Worm (Caenorhabditis elegans) whole organism, young adult: Measurements from ENCODE around the gene str-208.

ENCODE experiments used
- F23B12.7 ChIP-seq: sonication (generic microtip); optimal IDR thresholded peaks from 2 replicates; lab custom pipeline; 2017; ENCODE audit warnings: missing genetic modification characterization, mild to moderate bottlenecking, missing compliant biosample characterization, antibody characterized with exemption, moderate library complexity; ENCODE audit not compliant: insufficient read depth
- F37B4.10 ChIP-seq: fragments of 200-800 bp; sonication (Bioruptor generic); IDR thresholded peaks from 2 replicates; pipeline ENCODE4 v1.3.6; 2022; ENCODE audit warnings: missing genetic modification characterization, missing compliant biosample characterization
- F39B2.1 ChIP-seq: fragments of 200-800 bp; sonication (Bioruptor generic); IDR thresholded peaks from 2 replicates; pipeline ENCODE4 v1.3.6; 2022; ENCODE audit warnings: missing genetic modification reagents, missing genetic modification characterization, missing compliant biosample characterization
- F52B5.7 ChIP-seq: sonication (generic microtip); optimal IDR thresholded peaks from 2 replicates; lab custom pipeline; 2016; ENCODE audit warnings: mild to moderate bottlenecking, missing genetic modification characterization, missing compliant biosample characterization
- F57C9.4 ChIP-seq: sonication (generic microtip); optimal IDR thresholded peaks from 2 replicates; lab custom pipeline; 2017; ENCODE audit warnings: mild to moderate bottlenecking, missing genetic modification characterization, missing compliant biosample characterization
- T07F8.4 ChIP-seq: sonication (generic microtip); optimal IDR thresholded peaks from 2 replicates; lab custom pipeline; 2016; ENCODE audit warnings: mild to moderate bottlenecking, missing genetic modification characterization, moderate library complexity, missing compliant biosample characterization
- Y53G8AR.9 ChIP-seq: fragments of 200-800 bp; sonication (Bioruptor generic); conservative IDR thresholded peaks from 2 replicates; pipeline ENCODE4 v1.3.6; 2022; ENCODE audit warnings: missing genetic modification reagents, missing genetic modification characterization, missing compliant biosample characterization
- ama-1 ChIP-seq, 3 experiments: fragments of 150-350 bp in 1 of 3; sonication (generic microtip) in 2 of 3; optimal IDR thresholded peaks; 2 replicates each; lab custom pipeline; 2014 to 2018; ENCODE audit warnings: missing biosample characterization in 2 of 3, missing genetic modification characterization in 2 of 3, missing genetic modification reagents in 2 of 3
- attf-6 ChIP-seq: fragments of 200-800 bp; sonication (Bioruptor generic); IDR thresholded peaks from 2 replicates; pipeline ENCODE4 v1.3.6; 2022; ENCODE audit warnings: missing genetic modification reagents, missing genetic modification characterization, missing compliant biosample characterization
- ccch-3 ChIP-seq: fragments of 200-800 bp; sonication (Bioruptor generic); optimal IDR thresholded peaks from 2 replicates; lab custom pipeline; 2018; ENCODE audit warnings: mild to moderate bottlenecking, missing genetic modification characterization, missing compliant biosample characterization
- ceh-27 ChIP-seq: fragments of 200-800 bp; sonication (Bioruptor generic); optimal IDR thresholded peaks from 2 replicates; lab custom pipeline; 2018; ENCODE audit warnings: mild to moderate bottlenecking, missing genetic modification characterization, moderate library complexity, missing compliant biosample characterization
- ceh-40 ChIP-seq: fragments of 200-800 bp; sonication (Bioruptor generic); IDR thresholded peaks from 2 replicates; pipeline ENCODE4 v1.3.6; 2022; ENCODE audit warnings: missing genetic modification characterization, missing compliant biosample characterization
- ceh-79 ChIP-seq: sonication (generic microtip); optimal IDR thresholded peaks from 2 replicates; lab custom pipeline; 2017; ENCODE audit warnings: mild to moderate bottlenecking, missing genetic modification characterization, missing compliant biosample characterization
- ceh-91 ChIP-seq: fragments of 200-800 bp; sonication (Bioruptor generic); IDR thresholded peaks from 2 replicates; pipeline ENCODE4 v1.3.6; 2022; ENCODE audit warnings: missing genetic modification reagents, missing genetic modification characterization, missing compliant biosample characterization
- chd-7 ChIP-seq: sonication (generic microtip); optimal IDR thresholded peaks from 2 replicates; lab custom pipeline; 2016; ENCODE audit warnings: mild to moderate bottlenecking, missing genetic modification characterization, moderate library complexity, missing compliant biosample characterization
- dpff-1 ChIP-seq: sonication (generic microtip); optimal IDR thresholded peaks from 2 replicates; lab custom pipeline; 2017; ENCODE audit warnings: mild to moderate bottlenecking, missing genetic modification characterization, missing compliant biosample characterization
- egl-18 ChIP-seq: fragments of 200-800 bp; sonication (Bioruptor generic); IDR thresholded peaks from 2 replicates; pipeline ENCODE4 v1.3.6; 2022; ENCODE audit warnings: missing genetic modification reagents, missing genetic modification characterization, missing compliant biosample characterization
- gei-17 ChIP-seq: fragments of 200-800 bp; sonication (Bioruptor generic); optimal IDR thresholded peaks from 2 replicates; lab custom pipeline; 2018; ENCODE audit warnings: mild to moderate bottlenecking, missing genetic modification characterization, missing compliant biosample characterization
- him-1 ChIP-seq: sonication (generic microtip); optimal IDR thresholded peaks from 2 replicates; lab custom pipeline; 2016; ENCODE audit warnings: missing genotype, missing genetic modification reagents, missing genetic modification characterization, missing compliant biosample characterization
- hmg-20 ChIP-seq: fragments of 200-800 bp; sonication (Bioruptor generic); IDR thresholded peaks from 2 replicates; pipeline ENCODE4 v1.3.6; 2022; ENCODE audit warnings: missing genetic modification reagents, missing genetic modification characterization, missing compliant biosample characterization
- hsf-1 ChIP-seq: fragments of 200-800 bp; sonication (Bioruptor generic); IDR thresholded peaks from 2 replicates; pipeline ENCODE4 v1.3.6; 2022; ENCODE audit warnings: missing genetic modification reagents, missing genetic modification characterization, missing compliant biosample characterization
- lin-35 ChIP-seq, 3 experiments: fragments of 150-350 bp in 2 of 3; sonication (generic microtip) in 1 of 3; optimal IDR thresholded peaks; 2 replicates each; lab custom pipeline; 2014 to 2018; ENCODE audit warnings: missing biosample characterization in 3 of 3, missing genetic modification characterization in 3 of 3, missing genetic modification reagents in 3 of 3
- lin-40 ChIP-seq: sonication (generic microtip); optimal IDR thresholded peaks from 2 replicates; lab custom pipeline; 2016; ENCODE audit warnings: missing genetic modification characterization, mild to moderate bottlenecking, missing compliant biosample characterization, missing genotype, missing genetic modification reagents
- madf-3 ChIP-seq: fragments of 200-800 bp; sonication (Bioruptor generic); IDR thresholded peaks from 2 replicates; pipeline ENCODE4 v1.3.6; 2022; ENCODE audit warnings: missing genetic modification reagents, missing genetic modification characterization, missing compliant biosample characterization
- mel-28 ChIP-seq: sonication (generic microtip); optimal IDR thresholded peaks from 2 replicates; lab custom pipeline; 2016; ENCODE audit warnings: borderline replicate concordance, mild to moderate bottlenecking, missing genetic modification characterization, missing compliant biosample characterization
- mes-4 ChIP-seq: sonication (generic microtip); optimal IDR thresholded peaks from 2 replicates; lab custom pipeline; 2016; ENCODE audit warnings: missing genotype, missing genetic modification characterization, missing compliant biosample characterization
- nfya-1 ChIP-seq: sonication (generic microtip); optimal IDR thresholded peaks from 2 replicates; lab custom pipeline; 2017; ENCODE audit warnings: antibody characterized with exemption, missing compliant biosample characterization, missing genetic modification characterization, borderline replicate concordance; ENCODE audit not compliant: insufficient read depth
- nfyb-1 ChIP-seq: fragments of 200-800 bp; sonication (Bioruptor generic); IDR thresholded peaks from 2 replicates; pipeline ENCODE4 v1.3.6; 2022; ENCODE audit warnings: missing genetic modification reagents, missing genetic modification characterization, missing compliant biosample characterization
- nhr-80 ChIP-seq: sonication (generic microtip); optimal IDR thresholded peaks from 2 replicates; lab custom pipeline; 2016; ENCODE audit warnings: missing genetic modification characterization, missing compliant biosample characterization
- rcor-1 ChIP-seq: fragments of 200-800 bp; sonication (Bioruptor generic); IDR thresholded peaks from 2 replicates; pipeline ENCODE4 v1.3.6; 2022; ENCODE audit warnings: missing genetic modification reagents, missing genetic modification characterization, missing compliant biosample characterization
- repo-1 ChIP-seq: sonication (generic microtip); optimal IDR thresholded peaks from 2 replicates; lab custom pipeline; 2017; ENCODE audit warnings: mild to moderate bottlenecking, missing genetic modification characterization, missing compliant biosample characterization
- snpc-1.3 ChIP-seq: sonication (generic microtip); optimal IDR thresholded peaks from 2 replicates; lab custom pipeline; 2017; ENCODE audit warnings: missing genetic modification characterization, mild to moderate bottlenecking, missing compliant biosample characterization, antibody characterized with exemption, moderate library complexity, missing genotype, missing genetic modification reagents; ENCODE audit not compliant: insufficient read depth
- snpc-4 ChIP-seq, 5 experiments: fragments of 150-350 bp in 1 of 5; sonication (generic microtip) in 4 of 5; optimal IDR thresholded peaks; 2 replicates each; lab custom pipeline; 2014 to 2018; ENCODE audit warnings: missing genetic modification characterization in 5 of 5, missing biosample characterization in 3 of 5, antibody characterized with exemption in 2 of 5, mild to moderate bottlenecking in 2 of 5, missing compliant biosample characterization in 2 of 5, missing genotype in 2 of 5, moderate library complexity in 2 of 5, missing genetic modification reagents in 1 of 5
- ztf-22 ChIP-seq: fragments of 200-800 bp; sonication (Bioruptor generic); optimal IDR thresholded peaks from 2 replicates; lab custom pipeline; 2018; ENCODE audit warnings: mild to moderate bottlenecking, missing genetic modification characterization, moderate library complexity, missing compliant biosample characterization
- ztf-25 ChIP-seq: fragments of 200-800 bp; sonication (Bioruptor generic); IDR thresholded peaks from 2 replicates; pipeline ENCODE4 v1.3.6; 2022; ENCODE audit warnings: missing genetic modification reagents, missing genetic modification characterization, missing compliant biosample characterization

The str-208 gene

ce11 chrV:4956529-4956928 lies at the start of gene str-208:
Gene str-208 (plus strand): TSS chrV:4956829.
- no peak for TF ChIP-seq F52B5.7 (tag; lab: Kevin White, UChicago)
- TF ChIP-seq hsf-1 (GFP tag; lab: Robert Waterston, UW) = no peak
- no peak for TF ChIP-seq ztf-25 (GFP tag; lab: Robert Waterston, UW)
- TF ChIP-seq mes-4 (tag; lab: Kevin White, UChicago) = no peak
- no peak for TF ChIP-seq ceh-79 (tag; lab: Kevin White, UChicago)
- TF ChIP-seq egl-18 (GFP tag; lab: Robert Waterston, UW) = no peak
- TF ChIP-seq ceh-91 (GFP tag; lab: Robert Waterston, UW) = no peak
- no peak for TF ChIP-seq rcor-1 (GFP tag; lab: Robert Waterston, UW)
- no peak for TF ChIP-seq F57C9.4
- TF ChIP-seq ceh-27 (GFP tag; lab: Kevin White, UChicago) = no peak

ce11 chrV:4908591-4908990 lies 48.0 kb upstream of the str-208 start, which contains the start of gene ugt-13:
Gene ugt-13 (plus strand): TSS chrV:4908884.
- no peak for TF ChIP-seq nhr-80 (tag; lab: Kevin White, UChicago)
- TF ChIP-seq chd-7 (tag; lab: Kevin White, UChicago) = no peak
- TF ChIP-seq F37B4.10 (GFP tag; lab: Robert Waterston, UW) = no peak
- peak; percentile 7 for TF ChIP-seq lin-40 (tag; lab: Kevin White, UChicago)
- TF ChIP-seq snpc-4 (GFP tag; optimal IDR thresholded peaks at IDR 0.05; lab: Kevin White, UChicago) = no peak
- TF ChIP-seq snpc-4 (tag; optimal IDR thresholded peaks at IDR 0.05; lab: Kevin White, UChicago) = no peak
- no peak for TF ChIP-seq him-1 (tag; lab: Kevin White, UChicago)

ce11 chrV:4912313-4912712 lies 44.3 kb upstream of the str-208 start, which contains the start of gene H23N18.5:
Gene H23N18.5 (minus strand): TSS chrV:4912381.
- no peak for TF ChIP-seq ceh-40 (GFP tag; lab: Robert Waterston, UW)
- TF ChIP-seq hmg-20 (GFP tag; lab: Robert Waterston, UW) = no peak
- TF ChIP-seq F39B2.1 (GFP tag; lab: Robert Waterston, UW) = no peak
- TF ChIP-seq snpc-1.3 = no peak
- TF ChIP-seq ccch-3 (GFP tag; lab: Kevin White, UChicago) = no peak
- no peak for TF ChIP-seq madf-3 (GFP tag; lab: Robert Waterston, UW)
- TF ChIP-seq nfyb-1 (GFP tag; lab: Robert Waterston, UW) = no peak
- no peak for TF ChIP-seq dpff-1
- no peak for TF ChIP-seq ztf-25 (GFP tag; lab: Robert Waterston, UW)
- TF ChIP-seq ama-1 (optimal IDR thresholded peaks at IDR 0.05; lab: Kevin White, UChicago) = no peak
- TF ChIP-seq ama-1 (GFP tag; optimal IDR thresholded peaks at IDR 0.05; lab: Kevin White, UChicago) = no peak
- no peak for TF ChIP-seq repo-1 (tag; lab: Kevin White, UChicago)

ce11 chrV:4913853-4914252 lies 42.8 kb upstream of the str-208 start:
- TF ChIP-seq ztf-22 (GFP tag; lab: Kevin White, UChicago) = no peak
- TF ChIP-seq Y53G8AR.9 (GFP tag; lab: Robert Waterston, UW) = no peak
- TF ChIP-seq snpc-4 (GFP tag; optimal IDR thresholded peaks at IDR 0.05; lab: Kevin White, UChicago) = no peak
- peak in 2 of 4 experiments; percentile 54 to 80 for TF ChIP-seq snpc-4 (tag; optimal IDR thresholded peaks at IDR 0.05; lab: Kevin White, UChicago)

ce11 chrV:4914879-4915278 lies 41.8 kb upstream of the str-208 start, which contains the start of gene H23N18.6:
Gene H23N18.6 (minus strand): TSS chrV:4915079.
- TF ChIP-seq T07F8.4 (tag; lab: Kevin White, UChicago) (no peak), F23B12.7 (tag; lab: Kevin White, UChicago) (no peak), rcor-1 (GFP tag; lab: Robert Waterston, UW) (no peak), nhr-80 (tag; lab: Kevin White, UChicago) (peak; percentile 37), mel-28 (tag; lab: Kevin White, UChicago) (no peak), gei-17 (GFP tag; lab: Kevin White, UChicago) (no peak), attf-6 (no peak), lin-35 (GFP tag; optimal IDR thresholded peaks at IDR 0.05; lab: Kevin White, UChicago) (no peak), nfya-1 (no peak)
